Worm (Caenorhabditis elegans) whole organism, early embryonic: Measurements from ENCODE around the gene F28B1.2.

Experiments used
- aly-1 ChIP-seq: sonication (generic microtip); optimal IDR thresholded peaks from 2 replicates; lab custom pipeline; 2016; ENCODE audit warnings: missing genetic modification characterization, missing compliant biosample characterization
- ama-1 ChIP-seq: fragments of 150-350 bp; optimal IDR thresholded peaks from 2 replicates; lab custom pipeline; 2014
- ceh-13 ChIP-seq: fragments of 200-800 bp; sonication (Bioruptor generic); optimal IDR thresholded peaks from 2 replicates; lab custom pipeline; 2018; ENCODE audit warnings: mild to moderate bottlenecking, missing genetic modification characterization, missing compliant biosample characterization
- ceh-36 ChIP-seq: sonication (generic microtip); optimal IDR thresholded peaks from 2 replicates; lab custom pipeline; 2016; ENCODE audit warnings: missing genetic modification characterization, inconsistent platforms, missing compliant biosample characterization
- sea-1 ChIP-seq: fragments of 200-800 bp; sonication (Bioruptor generic); conservative IDR thresholded peaks from 2 replicates; pipeline ENCODE4 v1.3.6; 2022; ENCODE audit warnings: missing genetic modification characterization, missing compliant biosample characterization

DNA sequence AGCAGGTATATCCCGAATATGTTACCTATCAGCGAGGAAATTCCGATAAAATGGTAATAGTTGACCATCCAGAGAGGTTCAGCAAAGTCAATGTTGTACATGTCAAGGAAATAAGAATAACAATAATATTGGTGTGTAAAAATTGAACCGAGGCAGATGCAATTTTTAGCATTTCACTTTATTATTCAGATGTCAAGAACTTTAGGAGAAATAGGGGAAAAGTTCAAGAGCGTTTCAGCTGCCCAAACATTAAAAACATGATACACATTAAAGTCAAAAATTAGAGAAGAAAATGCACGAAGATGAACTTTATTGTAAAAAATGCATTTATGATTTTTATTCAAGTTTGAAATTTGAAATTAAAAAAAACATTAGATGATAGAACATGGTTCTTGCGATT, 36.3 kb upstream of the F28B1.2 start, which contains the start of gene sri-69:
- TF ChIP-seq sea-1, result no peak
- TF ChIP-seq ceh-13 (GFP tag; lab: Kevin White, UChicago), result no peak
- no peak for TF ChIP-seq ama-1 (lab: Kevin White, UChicago)
- TF ChIP-seq aly-1, result no peak
- TF ChIP-seq ceh-36 (tag; lab: Kevin White, UChicago), result no peak
